Fruit fly (Drosophila melanogaster) whole organism, pupa: Measurements from ENCODE around the gene Mst85C.

Source experiments
- CG10348 ChIP-seq: fragments of 200-800 bp; sonication (Bioruptor generic); IDR thresholded peaks from 2 replicates; pipeline ENCODE4 v1.3.6; 2022; ENCODE audit warnings: missing biosample characterization, missing genetic modification characterization
- CG12605 ChIP-seq: fragments of 200-800 bp; sonication (Bioruptor generic); IDR thresholded peaks from 2 replicates; pipeline ENCODE4 v1.3.6; 2022; ENCODE audit warnings: missing biosample characterization, missing genetic modification characterization
- CG15710 ChIP-seq: fragments of 200-800 bp; sonication (Bioruptor generic); optimal IDR thresholded peaks from 2 replicates; lab custom pipeline; 2018; ENCODE audit warnings: missing biosample characterization, mild to moderate bottlenecking, missing genetic modification characterization, moderate library complexity
- CG8301 ChIP-seq: fragments of 200-800 bp; sonication (Bioruptor generic); optimal IDR thresholded peaks from 2 replicates; lab custom pipeline; 2018; ENCODE audit warnings: missing biosample characterization, mild to moderate bottlenecking, missing genetic modification characterization
- CG9948 ChIP-seq: fragments of 200-800 bp; sonication (Bioruptor generic); optimal IDR thresholded peaks from 2 replicates; lab custom pipeline; 2018; ENCODE audit warnings: missing biosample characterization, mild to moderate bottlenecking, missing genetic modification characterization, moderate library complexity
- D1 ChIP-seq: fragments of 200-800 bp; sonication (Bioruptor generic); optimal IDR thresholded peaks from 2 replicates; lab custom pipeline; 2018; ENCODE audit warnings: missing biosample characterization, mild to moderate bottlenecking, missing genetic modification characterization, moderate library complexity
- Ets98B ChIP-seq: fragments of 200-800 bp; sonication (Bioruptor generic); IDR thresholded peaks from 2 replicates; pipeline ENCODE4 v1.3.6; 2022; ENCODE audit warnings: missing biosample characterization, missing genetic modification characterization
- Pif1A ChIP-seq: fragments of 200-800 bp; sonication (Bioruptor generic); optimal IDR thresholded peaks from 3 replicates; lab custom pipeline; 2016; ENCODE audit warnings: missing biosample characterization, missing genetic modification characterization
- Pif1B ChIP-seq: fragments of 200-800 bp; sonication (Bioruptor generic); optimal IDR thresholded peaks from 3 replicates; lab custom pipeline; 2016; ENCODE audit warnings: missing biosample characterization, missing genetic modification characterization
- gl ChIP-seq: fragments of 200-800 bp; sonication (Bioruptor generic); optimal IDR thresholded peaks from 2 replicates; lab custom pipeline; 2018; ENCODE audit warnings: missing biosample characterization, mild to moderate bottlenecking, missing genetic modification characterization
- rn ChIP-seq: fragments of 200-800 bp; sonication (Bioruptor generic); IDR thresholded peaks from 2 replicates; pipeline ENCODE4 v1.3.6; 2022; ENCODE audit warnings: missing biosample characterization, missing genetic modification characterization

DNA sequence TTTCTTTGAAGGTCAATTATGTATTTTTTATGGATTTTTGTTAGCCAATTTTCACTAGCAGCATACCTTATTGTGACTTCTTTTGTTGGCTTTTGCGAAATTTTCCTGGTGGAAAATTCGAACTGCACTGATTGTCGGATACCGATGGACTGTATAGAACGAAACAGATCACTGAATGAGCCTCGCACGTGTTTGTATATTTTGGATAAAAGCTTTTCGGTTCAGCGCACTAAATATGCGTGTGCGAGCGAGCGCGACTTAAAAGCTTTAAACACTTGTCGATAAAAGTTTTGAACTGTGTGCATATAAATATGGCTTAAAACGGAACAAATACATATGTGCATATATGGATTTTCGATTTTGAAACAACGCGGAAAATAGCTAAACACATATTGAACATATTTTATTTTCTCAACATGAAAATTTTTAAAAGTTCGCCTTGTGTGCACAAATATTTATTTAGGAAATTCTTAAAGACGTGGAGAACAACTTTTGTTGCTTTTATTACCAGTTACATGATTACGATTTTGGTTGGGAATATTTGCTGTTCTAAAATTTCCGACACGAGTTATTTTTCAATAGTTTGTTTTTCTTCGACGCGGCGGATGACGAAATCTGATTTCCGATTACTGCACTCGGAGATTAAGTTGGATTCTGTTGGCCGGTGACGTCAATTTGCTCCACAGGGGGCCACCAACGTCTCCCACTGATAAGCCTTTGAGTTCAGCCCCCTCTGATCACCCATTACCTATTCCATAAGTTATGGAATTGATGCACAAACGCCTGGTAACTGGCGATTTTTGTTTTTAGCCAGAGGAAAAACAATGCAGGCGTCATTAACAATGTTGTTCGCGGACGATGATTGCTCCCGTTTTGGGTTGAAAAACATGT lies 891 bp downstream of the Mst85C start:
- TF ChIP-seq CG10348 (GFP tag; lab: Robert Waterston, UW) (no peak), CG8301 (tag; lab: Kevin White, UChicago) (no peak), CG15710 (tag; lab: Kevin White, UChicago) (no peak), CG9948 (tag; lab: Kevin White, UChicago) (no peak), Ets98B (GFP tag; lab: Robert Waterston, UW) (no peak), Pif1A (GFP tag; lab: Kevin White, UChicago) (no peak), gl (tag; lab: Kevin White, UChicago) (no peak), rn (GFP tag; lab: Robert Waterston, UW) (no peak), CG12605 (GFP tag; lab: Robert Waterston, UW) (no peak), D1 (peak; percentile 40), Pif1B (GFP tag; lab: Kevin White, UChicago) (no peak)
